Fruit fly (Drosophila melanogaster): ENCODE results near the gene CG14453.

The CG14453 gene

DNA sequence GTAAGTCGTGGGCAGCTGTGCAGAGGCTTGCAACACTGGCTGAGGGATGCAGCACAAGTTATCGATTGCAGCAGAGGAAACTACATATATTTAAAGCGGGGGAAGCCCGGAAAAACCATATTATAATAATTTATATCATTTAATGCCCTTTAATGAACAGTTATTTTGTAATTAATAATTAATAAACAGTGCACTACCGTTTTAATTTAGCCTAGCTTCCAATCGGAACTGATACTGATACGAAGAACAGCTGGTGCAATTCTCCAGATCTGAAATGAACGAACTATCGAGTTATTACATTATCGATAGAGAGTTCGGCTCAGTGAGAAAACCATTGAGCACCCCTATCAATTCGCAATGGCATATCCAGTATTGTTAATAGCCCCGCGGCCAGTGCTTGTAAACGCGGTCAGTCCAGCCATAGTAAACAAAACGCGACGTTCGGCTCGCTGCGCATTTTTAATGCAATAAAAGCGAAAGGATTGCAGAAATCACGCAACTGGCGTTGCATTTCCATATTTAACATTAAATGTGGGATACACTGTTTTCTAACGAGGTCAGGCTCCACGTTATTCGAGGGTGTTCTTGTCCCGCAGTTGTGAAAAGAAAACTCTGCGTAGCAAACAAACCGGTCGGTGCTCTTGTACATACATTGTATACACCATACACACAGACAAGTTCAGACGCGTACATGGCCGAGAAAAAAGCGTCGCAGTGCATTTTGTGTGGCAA is 47.7 kb downstream of the CG14453 start, which contains the start of gene CG7369 (continued):
- TF ChIP-seq Lim3 (GFP tag; IDR thresholded peaks at IDR 0.05) (no peak), CG10959 (GFP tag; IDR thresholded peaks at IDR 0.05) (peak; percentile 68), Spps (tag; optimal IDR thresholded peaks at IDR 0.05) (peak; percentile 34), ab (GFP tag; optimal IDR thresholded peaks at IDR 0.05) (peak; percentile 43), crc (GFP tag; optimal IDR thresholded peaks at IDR 0.05) (peak; percentile 60), nmo (GFP tag; optimal IDR thresholded peaks at IDR 0.05) (peak; percentile 89), cas (GFP tag; IDR thresholded peaks at IDR 0.05) (peak; percentile 47), cwo (GFP tag; optimal IDR thresholded peaks at IDR 0.05) (peak; percentile 76), fd64A (GFP tag; optimal IDR thresholded peaks at IDR 0.05) (no peak), pros (GFP tag; optimal IDR thresholded peaks at IDR 0.05) (no peak), CG34376 (GFP tag; optimal IDR thresholded peaks at IDR 0.05) (peak; percentile 83), Hr78 (GFP tag; optimal IDR thresholded peaks at IDR 0.05) (peak in 1 of 2 experiments; percentile 11), gsb-n (tag; optimal IDR thresholded peaks at IDR 0.05) (peak; percentile 82), cg (GFP tag; optimal IDR thresholded peaks at IDR 0.05) (no peak), CG14667 (GFP tag; IDR thresholded peaks at IDR 0.05) (peak; percentile 65; the same call in 1 of the 2 replicates), bigmax (GFP tag; optimal IDR thresholded peaks at IDR 0.05) (no peak), lab (GFP tag; optimal IDR thresholded peaks at IDR 0.05) (peak; percentile 83), org-1 (GFP tag; optimal IDR thresholded peaks at IDR 0.05) (peak; percentile 25), Lhr (GFP tag; optimal IDR thresholded peaks at IDR 0.05) (peak; percentile 80), Gsc (GFP tag; IDR thresholded peaks at IDR 0.05) (0 out of 2 replicates have a peak, but pooled peaks have one; percentile 32), dpn (GFP tag; optimal IDR thresholded peaks at IDR 0.05) (peak; percentile 83 to 88), zf30C (GFP tag; optimal IDR thresholded peaks at IDR 0.05) (no peak), repo (GFP tag; optimal IDR thresholded peaks at IDR 0.05) (peak; percentile 60), chn (GFP tag; optimal IDR thresholded peaks at IDR 0.05) (peak; percentile 81), tap (tag; optimal IDR thresholded peaks at IDR 0.05) (peak; percentile 24), Kr (GFP tag; optimal IDR thresholded peaks at IDR 0.05) (peak; percentile 28), twi (tag; optimal IDR thresholded peaks at IDR 0.05) (peak; percentile 63), sens (GFP tag) (peak; percentile 96), Med (GFP tag) (peak; percentile 95), HmgD (GFP tag; optimal IDR thresholded peaks at IDR 0.05) (no peak), Hr51 (GFP tag; optimal IDR thresholded peaks at IDR 0.05) (peak; percentile 72 to 74), lmd (GFP tag; IDR thresholded peaks at IDR 0.05) (no peak; the same call in none of the 2 replicates), ato (GFP tag; IDR thresholded peaks at IDR 0.05; ENCODE audit: partially characterized antibody) (no peak), CG11723 (GFP tag; optimal IDR thresholded peaks at IDR 0.05) (peak; percentile 83), Eip74EF (GFP tag; optimal IDR thresholded peaks at IDR 0.05) (peak in 1 of 2 experiments; percentile 31), CG11696 (GFP tag; IDR thresholded peaks at IDR 0.05) (0 out of 2 replicates have a peak, but pooled peaks have one; percentile 45), ttk (GFP tag; IDR thresholded peaks at IDR 0.05) (peak; percentile 60; the same call in 1 of the 2 replicates), CG13424 (tag; optimal IDR thresholded peaks at IDR 0.05) (peak; percentile 81), gro (GFP tag; optimal IDR thresholded peaks at IDR 0.05) (peak; percentile 58), luna (GFP tag; optimal IDR thresholded peaks at IDR 0.05) (peak; percentile 46), ERR (GFP tag; optimal IDR thresholded peaks at IDR 0.05) (peak; percentile 61), Nf-YA (GFP tag; IDR thresholded peaks at IDR 0.05) (0 out of 2 replicates have a peak, but pooled peaks have one; percentile 34), CG4282 (GFP tag; optimal IDR thresholded peaks at IDR 0.05) (peak; percentile 53), Hey (tag; optimal IDR thresholded peaks at IDR 0.05) (peak; percentile 10), nom (GFP tag; optimal IDR thresholded peaks at IDR 0.05) (peak; percentile 39), CG10274 (GFP tag; optimal IDR thresholded peaks at IDR 0.05) (peak; percentile 62), CG13123 (GFP tag; optimal IDR thresholded peaks at IDR 0.05) (peak; percentile 74), tio (GFP tag; optimal IDR thresholded peaks at IDR 0.05) (peak; percentile 90)

All from whole organism, embryonic.